Fruit fly (Drosophila melanogaster): ENCODE measurements around the gene Ptip.

Gene Ptip

DNA sequence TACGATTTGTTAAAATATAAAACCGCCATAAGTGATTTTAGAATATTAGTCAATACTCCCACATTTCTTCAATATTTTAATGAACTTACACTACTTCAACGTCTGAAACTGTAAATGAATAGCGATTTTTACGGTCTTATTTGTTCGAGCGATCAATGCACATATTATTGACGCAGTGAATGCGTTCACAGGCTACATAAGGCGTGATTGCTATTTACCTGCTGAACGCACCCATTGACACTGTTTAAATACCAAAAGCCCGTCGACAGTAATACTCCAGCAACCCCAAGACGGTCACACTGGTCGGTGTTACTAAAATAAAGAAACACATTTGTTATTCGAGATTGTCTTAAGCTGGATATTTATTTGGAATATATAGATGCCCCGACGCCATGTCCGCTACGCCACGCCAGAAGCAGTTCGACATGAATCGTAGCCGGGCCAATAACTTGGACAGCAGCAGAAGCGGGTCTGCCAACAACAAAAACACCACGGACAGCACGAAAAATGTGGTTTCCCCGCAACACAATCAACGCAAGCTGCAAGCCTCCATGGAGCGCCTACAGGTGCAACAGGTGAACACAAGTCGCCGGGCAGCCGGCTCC lies 22.1 kb upstream of the Ptip start, which contains the start of gene CG6833 (continued):
- 0 out of 3 replicates have a peak, but pooled peaks have one; percentile 24 for TF ChIP-seq jigr1 (GFP tag; IDR thresholded peaks at IDR 0.05)
- TF ChIP-seq Dfd (GFP tag; optimal IDR thresholded peaks at IDR 0.05) = no peak
- TF ChIP-seq kay (GFP tag; optimal IDR thresholded peaks at IDR 0.05) = peak; percentile 33
- peak; percentile 78 for TF ChIP-seq CG9609 (GFP tag; optimal IDR thresholded peaks at IDR 0.05)
- no peak; the same call in 2 of the 3 replicates for TF ChIP-seq HLH4C (GFP tag; IDR thresholded peaks at IDR 0.05; ENCODE audit: partially characterized antibody)
- no peak for TF ChIP-seq Opbp (GFP tag; IDR thresholded peaks at IDR 0.05; ENCODE audit: partially characterized antibody)
- TF ChIP-seq CG1792 (GFP tag; optimal IDR thresholded peaks at IDR 0.05) = peak; percentile 70
- peak; percentile 65 for TF ChIP-seq CG7786 (GFP tag; optimal IDR thresholded peaks at IDR 0.05)
- TF ChIP-seq CG15073 (GFP tag; optimal IDR thresholded peaks at IDR 0.05) = no peak
- peak; percentile 65 for TF ChIP-seq zen (tag; optimal IDR thresholded peaks at IDR 0.05)
- no peak for TF ChIP-seq Poxn (GFP tag; IDR thresholded peaks at IDR 0.05)
- no peak for TF ChIP-seq HLHmδ (GFP tag; optimal IDR thresholded peaks at IDR 0.05)
- TF ChIP-seq sqz (GFP tag; optimal IDR thresholded peaks at IDR 0.05) = no peak
- no peak for TF ChIP-seq dan (GFP tag; IDR thresholded peaks at IDR 0.05)
- TF ChIP-seq al (GFP tag; IDR thresholded peaks at IDR 0.05) = peak; percentile 64
- TF ChIP-seq CG3065 (GFP tag; optimal IDR thresholded peaks at IDR 0.05) = no peak
- TF ChIP-seq stwl (tag; optimal IDR thresholded peaks at IDR 0.05) = peak; percentile 40
- TF ChIP-seq CG4328 (GFP tag; optimal IDR thresholded peaks at IDR 0.05) = peak; percentile 27
- peak; percentile 72 for TF ChIP-seq CG11504 (tag; optimal IDR thresholded peaks at IDR 0.05)
- TF ChIP-seq Dip3 (GFP tag; optimal IDR thresholded peaks at IDR 0.05) = peak; percentile 82
- no peak for TF ChIP-seq CG31365 (tag; optimal IDR thresholded peaks at IDR 0.05)
- peak; percentile 77 for TF ChIP-seq CG9876 (GFP tag; optimal IDR thresholded peaks at IDR 0.05)
- TF ChIP-seq CG11560 (tag; IDR thresholded peaks at IDR 0.05) = peak; percentile 39; the same call in 1 of the 3 replicates
- TF ChIP-seq Adf1 (GFP tag; IDR thresholded peaks at IDR 0.05) = no peak
- TF ChIP-seq Oli (tag; optimal IDR thresholded peaks at IDR 0.05) = peak; percentile 7
- no peak for TF ChIP-seq CG6791 (GFP tag; IDR thresholded peaks at IDR 0.05; ENCODE audit: partially characterized antibody)
- TF ChIP-seq CG6654 (GFP tag; optimal IDR thresholded peaks at IDR 0.05) = peak; percentile 38
- no peak for TF ChIP-seq tap (tag; optimal IDR thresholded peaks at IDR 0.05)
- TF ChIP-seq Fer3 (tag; optimal IDR thresholded peaks at IDR 0.05) = peak; percentile 71
- peak in 1 of 2 experiments; percentile 48 for TF ChIP-seq bsh (GFP tag; optimal IDR thresholded peaks at IDR 0.05)
- TF ChIP-seq sima (GFP tag; optimal IDR thresholded peaks at IDR 0.05) = peak; percentile 0
- TF ChIP-seq Nf-YB (GFP tag; optimal IDR thresholded peaks at IDR 0.05) = no peak
- no peak for TF ChIP-seq CG33557 (GFP tag; optimal IDR thresholded peaks at IDR 0.05)
- TF ChIP-seq CG6689 (GFP tag; IDR thresholded peaks at IDR 0.05) = peak; percentile 50
- peak; percentile 83 for TF ChIP-seq Antp (GFP tag; optimal IDR thresholded peaks at IDR 0.05)
- no peak for TF ChIP-seq inv (GFP tag; IDR thresholded peaks at IDR 0.05; ENCODE audit: partially characterized antibody)
- peak; percentile 73 for TF ChIP-seq phol (tag; optimal IDR thresholded peaks at IDR 0.05)
- TF ChIP-seq hbn (GFP tag; IDR thresholded peaks at IDR 0.05; ENCODE audit: partially characterized antibody) = no peak
- TF ChIP-seq CG3281 (GFP tag; optimal IDR thresholded peaks at IDR 0.05) = peak; percentile 62
- TF ChIP-seq ind (GFP tag; optimal IDR thresholded peaks at IDR 0.05) = peak; percentile 84
- TF ChIP-seq mld (GFP tag; IDR thresholded peaks at IDR 0.05; ENCODE audit: partially characterized antibody) = no peak
- no peak for TF ChIP-seq CG17385 (GFP tag; optimal IDR thresholded peaks at IDR 0.05)
- TF ChIP-seq slou (GFP tag; optimal IDR thresholded peaks at IDR 0.05) = peak; percentile 27
- peak; percentile 32 for TF ChIP-seq BEAF-32 (GFP tag; optimal IDR thresholded peaks at IDR 0.05)
- no peak for TF ChIP-seq Oaz (GFP tag; IDR thresholded peaks at IDR 0.05)
- TF ChIP-seq repo (GFP tag; optimal IDR thresholded peaks at IDR 0.05) = peak; percentile 72
- TF ChIP-seq CG10654 (GFP tag; optimal IDR thresholded peaks at IDR 0.05) = peak; percentile 61
- peak; percentile 83 for TF ChIP-seq CG4730 (GFP tag; IDR thresholded peaks at IDR 0.05)
- TF ChIP-seq lilli (GFP tag; optimal IDR thresholded peaks at IDR 0.05) = peak; percentile 85
- peak; percentile 50 for TF ChIP-seq Atf3 (GFP tag; optimal IDR thresholded peaks at IDR 0.05)
